Fruit fly (Drosophila melanogaster): Measurements from ENCODE around the gene acs.

- no peak for TF ChIP-seq Dll (optimal IDR thresholded peaks at IDR 0.05)
- TF ChIP-seq psq (optimal IDR thresholded peaks at IDR 0.05): no peak
- TF ChIP-seq usp (GFP tag; optimal IDR thresholded peaks at IDR 0.05): no peak
Measured at dm6 chr3L:1938767-1939166, 32.7 kb upstream of the acs start, which contains the start of the genes CG46523 and CG5687.

Data from whole organism.